Worm (Caenorhabditis elegans): ENCODE data around the gene F16B4.6.

ce11 chrV:1545694-1546093 lies 41.3 kb upstream of the F16B4.6 start, which contains the start of gene oac-32:
- TF ChIP-seq elt-1 (tag; optimal IDR thresholded peaks at IDR 0.05) (no peak), F13H6.1 (tag; optimal IDR thresholded peaks at IDR 0.05) (no peak), lin-13 (GFP tag; optimal IDR thresholded peaks at IDR 0.05) (no peak), nhr-10 (tag; optimal IDR thresholded peaks at IDR 0.05) (no peak), unc-62 (GFP tag; optimal IDR thresholded peaks at IDR 0.05) (no peak), blmp-1 (tag; optimal IDR thresholded peaks at IDR 0.05; ENCODE audit: insufficient read depth) (no peak), lin-39 (tag; optimal IDR thresholded peaks at IDR 0.05) (no peak), mab-5 (tag; optimal IDR thresholded peaks at IDR 0.05) (no peak), nhr-12 (tag; optimal IDR thresholded peaks at IDR 0.05) (no peak), ceh-16 (tag; optimal IDR thresholded peaks at IDR 0.05) (no peak), nhr-11 (tag; optimal IDR thresholded peaks at IDR 0.05) (no peak)
